Worm (Caenorhabditis elegans) whole organism, dauer: ENCODE results near the gene dlc-1.

Experiments
- unc-62 ChIP-seq: sonication (generic microtip); optimal IDR thresholded peaks from 2 replicates; lab custom pipeline; 2017; ENCODE audit warnings: missing biosample characterization, missing genetic modification reagents, missing genetic modification characterization

Gene dlc-1

ce11 chrIII:6439854-6440253 lies 23.7 kb downstream of the dlc-1 start:
- no peak for TF ChIP-seq unc-62 (GFP tag; lab: Kevin White, UChicago)

- TF ChIP-seq unc-62 (GFP tag; lab: Kevin White, UChicago), result no peak
These were observed 27.3 kb downstream of the dlc-1 start, which contains the start of gene C05D11.1 for ce11 chrIII:6436308-6436707. Gene C05D11.1, plus strand, starts transcription at chrIII:6436608.

- TF ChIP-seq unc-62 (GFP tag; lab: Kevin White, UChicago), result no peak
These were observed 30.6 kb downstream of the dlc-1 start, which contains the start of gene vps-16 for ce11 chrIII:6432939-6433338. Gene vps-16, plus strand, starts transcription at chrIII:6433239.

ce11 chrIII:6431766-6432228 lies 31.8 kb downstream of the dlc-1 start, which contains the start of the genes mrps-17 and txdc-9:
Gene mrps-17, minus strand, starts transcription at chrIII:6431798.
Gene txdc-9, plus strand, starts transcription at chrIII:6432178.
- no peak for TF ChIP-seq unc-62 (GFP tag; lab: Kevin White, UChicago)

- no peak for TF ChIP-seq unc-62 (GFP tag; lab: Kevin White, UChicago)
These were observed 32.7 kb downstream of the dlc-1 start, which contains the start of gene popl-1 for ce11 chrIII:6430834-6431233. Gene popl-1, minus strand, starts transcription at chrIII:6430934.

ce11 chrIII:6427205-6427604 lies 36.4 kb downstream of the dlc-1 start, which contains the start of gene C05D11.8:
Gene C05D11.8, minus strand, starts transcription at chrIII:6427305.
- no peak for TF ChIP-seq unc-62 (GFP tag; lab: Kevin White, UChicago)

ce11 chrIII:6422721-6423120 lies 40.9 kb downstream of the dlc-1 start:
- no peak for TF ChIP-seq unc-62 (GFP tag; lab: Kevin White, UChicago)

- TF ChIP-seq unc-62 (GFP tag; lab: Kevin White, UChicago), result no peak
These were observed 41.5 kb downstream of the dlc-1 start for ce11 chrIII:6421973-6422511.

- TF ChIP-seq unc-62 (GFP tag; lab: Kevin White, UChicago), result no peak
These were observed 42.1 kb downstream of the dlc-1 start for ce11 chrIII:6421473-6421872.

- TF ChIP-seq unc-62 (GFP tag; lab: Kevin White, UChicago), result no peak
These were observed 42.6 kb downstream of the dlc-1 start for ce11 chrIII:6420995-6421404.

- no peak for TF ChIP-seq unc-62 (GFP tag; lab: Kevin White, UChicago)
These were observed 43.4 kb downstream of the dlc-1 start for ce11 chrIII:6420201-6420600.

ce11 chrIII:6419409-6419944 lies 44.1 kb downstream of the dlc-1 start, which contains the start of gene atgl-1:
Gene atgl-1, minus strand, starts transcription at chrIII:6419459.
- no peak for TF ChIP-seq unc-62 (GFP tag; lab: Kevin White, UChicago)

- no peak for TF ChIP-seq unc-62 (GFP tag; lab: Kevin White, UChicago)
These were observed 45.3 kb downstream of the dlc-1 start for ce11 chrIII:6418254-6418653.

ce11 chrIII:6415306-6415973 lies 48.1 kb downstream of the dlc-1 start, which contains the start of gene nas-4:
Gene nas-4, minus strand, starts transcription at chrIII:6415656.
- no peak for TF ChIP-seq unc-62 (GFP tag; lab: Kevin White, UChicago)
